Worm (Caenorhabditis elegans) whole organism, L4 larva: Measurements from ENCODE around the gene F14H3.6.
A peak's percentile ranks its signal among the peaks of the same experiment; 100 is the strongest.

Experiments used
- F10B5.3 ChIP-seq: sonication (generic microtip); optimal IDR thresholded peaks from 2 replicates; lab custom pipeline; 2016; ENCODE audit warnings: mild to moderate bottlenecking, missing genetic modification characterization, missing compliant biosample characterization
- T20F7.1 ChIP-seq: fragments of 200-800 bp; sonication (Bioruptor generic); optimal IDR thresholded peaks from 2 replicates; lab custom pipeline; 2018; ENCODE audit warnings: mild to moderate bottlenecking, missing genetic modification characterization, missing compliant biosample characterization
- aha-1 ChIP-seq: fragments of 150-350 bp; peaks from one replicate; lab custom pipeline; 2014; ENCODE audit warnings: missing biosample characterization, missing genetic modification characterization
- aly-2 ChIP-seq: sonication (generic microtip); optimal IDR thresholded peaks from 2 replicates; lab custom pipeline; 2018; ENCODE audit warnings: missing biosample characterization, missing genetic modification characterization
- arid-1 ChIP-seq: fragments of 200-800 bp; sonication (Bioruptor generic); conservative IDR thresholded peaks from 2 replicates; pipeline ENCODE4 v1.3.6; 2022; ENCODE audit warnings: missing genetic modification reagents, missing genetic modification characterization, missing compliant biosample characterization
- ceh-28 ChIP-seq: fragments of 150-350 bp; optimal IDR thresholded peaks from 2 replicates; lab custom pipeline; 2014; ENCODE audit warnings: missing biosample characterization, missing genetic modification reagents, missing genetic modification characterization
- ceh-44 ChIP-seq: fragments of 200-800 bp; sonication (Bioruptor generic); IDR thresholded peaks from 2 replicates; pipeline ENCODE4 v1.3.6; 2022; ENCODE audit warnings: missing genetic modification reagents, missing genetic modification characterization, missing compliant biosample characterization
- ces-1 ChIP-seq: fragments of 150-350 bp; sonication (generic microtip); optimal IDR thresholded peaks from 4 replicates; lab custom pipeline; 2014; ENCODE audit warnings: missing biosample characterization, missing genetic modification reagents, missing genetic modification characterization
- cey-2 ChIP-seq: sonication (generic microtip); optimal IDR thresholded peaks from 3 replicates; lab custom pipeline; 2017; ENCODE audit warnings: missing genetic modification characterization, mild to moderate bottlenecking, missing compliant biosample characterization, antibody characterized with exemption, borderline replicate concordance; ENCODE audit not compliant: insufficient read depth
- daf-16 ChIP-seq, 3 experiments: sonication (generic microtip); optimal IDR thresholded peaks; 2 replicates each; lab custom pipeline; 2016 to 2017; ENCODE audit warnings: missing genetic modification characterization in 3 of 3, missing genetic modification reagents in 3 of 3, mild to moderate bottlenecking in 2 of 3, missing compliant biosample characterization in 2 of 3, missing biosample characterization in 1 of 3, moderate library complexity in 1 of 3
- dmd-6 ChIP-seq: fragments of 200-800 bp; sonication (Bioruptor generic); IDR thresholded peaks from 2 replicates; pipeline ENCODE4 v1.3.6; 2022; ENCODE audit warnings: missing genetic modification reagents, missing genetic modification characterization, missing compliant biosample characterization
- dmd-8 ChIP-seq: fragments of 200-800 bp; sonication (Bioruptor generic); IDR thresholded peaks from 2 replicates; pipeline ENCODE4 v1.3.6; 2022; ENCODE audit warnings: missing genetic modification characterization, missing compliant biosample characterization
- dpl-1 ChIP-seq: fragments of 150-350 bp; optimal IDR thresholded peaks from 2 replicates; lab custom pipeline; 2014; ENCODE audit warnings: missing biosample characterization, missing genetic modification reagents, missing genetic modification characterization
- dve-1 ChIP-seq: sonication (generic microtip); optimal IDR thresholded peaks from 2 replicates; lab custom pipeline; 2017; ENCODE audit warnings: antibody characterized with exemption, mild to moderate bottlenecking, missing genetic modification characterization, missing compliant biosample characterization; ENCODE audit not compliant: insufficient read depth
- egl-43 ChIP-seq: fragments of 200-800 bp; sonication (Bioruptor generic); IDR thresholded peaks from 2 replicates; pipeline ENCODE4 v1.3.6; 2022; ENCODE audit warnings: missing genetic modification reagents, missing genetic modification characterization, missing compliant biosample characterization
- fos-1 ChIP-seq: fragments of 150-350 bp; optimal IDR thresholded peaks from 2 replicates; lab custom pipeline; 2014; ENCODE audit warnings: missing biosample characterization, missing genetic modification characterization
- gei-8 ChIP-seq: fragments of 200-800 bp; sonication (Bioruptor generic); optimal IDR thresholded peaks from 2 replicates; lab custom pipeline; 2018; ENCODE audit warnings: mild to moderate bottlenecking, missing genetic modification characterization, missing compliant biosample characterization
- hlh-11 ChIP-seq: fragments of 200-800 bp; sonication (Bioruptor generic); optimal IDR thresholded peaks from 2 replicates; lab custom pipeline; 2018; ENCODE audit warnings: mild to moderate bottlenecking, missing genetic modification characterization, missing compliant biosample characterization
- hlh-30 ChIP-seq: sonication (generic microtip); optimal IDR thresholded peaks from 2 replicates; lab custom pipeline; 2017; ENCODE audit warnings: antibody characterized with exemption, mild to moderate bottlenecking, missing genetic modification characterization, missing compliant biosample characterization; ENCODE audit not compliant: insufficient read depth
- hmg-1.1 ChIP-seq: fragments of 200-800 bp; sonication (Bioruptor generic); IDR thresholded peaks from 2 replicates; pipeline ENCODE4 v1.3.6; 2022; ENCODE audit warnings: missing genetic modification reagents, missing genetic modification characterization, missing compliant biosample characterization
- lin-1 ChIP-seq: fragments of 200-800 bp; sonication (Bioruptor generic); IDR thresholded peaks from 2 replicates; pipeline ENCODE4 v1.3.6; 2022; ENCODE audit warnings: missing genetic modification reagents, missing genetic modification characterization, missing compliant biosample characterization
- lin-13 ChIP-seq: fragments of 150-350 bp; optimal IDR thresholded peaks from 2 replicates; lab custom pipeline; 2014; ENCODE audit warnings: missing biosample characterization, missing genetic modification reagents, missing genetic modification characterization
- lin-38 ChIP-seq: fragments of 200-800 bp; sonication (Bioruptor generic); IDR thresholded peaks from 2 replicates; pipeline ENCODE4 v1.3.6; 2022; ENCODE audit warnings: missing genetic modification reagents, missing genetic modification characterization, missing compliant biosample characterization
- lsy-2 ChIP-seq, 2 experiments: fragments of 150-350 bp in 1 of 2; sonication (generic microtip) in 1 of 2; optimal IDR thresholded peaks; 2 replicates each; lab custom pipeline; 2014 to 2017; ENCODE audit warnings: missing biosample characterization in 2 of 2, missing genetic modification characterization in 2 of 2
- mdt-29 ChIP-seq: fragments of 200-800 bp; sonication (Bioruptor generic); IDR thresholded peaks from 2 replicates; pipeline ENCODE4 v1.3.6; 2022; ENCODE audit warnings: missing genetic modification reagents, missing genetic modification characterization, missing compliant biosample characterization
- mep-1 ChIP-seq: fragments of 150-350 bp; sonication (generic microtip); optimal IDR thresholded peaks from 3 replicates; lab custom pipeline; 2014; ENCODE audit warnings: missing biosample characterization, missing genetic modification characterization
- nhr-28 ChIP-seq: fragments of 150-350 bp; optimal IDR thresholded peaks from 2 replicates; lab custom pipeline; 2014; ENCODE audit warnings: missing biosample characterization, missing genetic modification characterization
- nhr-41 ChIP-seq: fragments of 200-800 bp; sonication (Bioruptor generic); IDR thresholded peaks from 2 replicates; pipeline ENCODE4 v1.3.6; 2022; ENCODE audit warnings: missing genetic modification reagents, missing genetic modification characterization, missing compliant biosample characterization
- nhr-42 ChIP-seq: fragments of 200-800 bp; sonication (Bioruptor generic); IDR thresholded peaks from 2 replicates; pipeline ENCODE4 v1.3.6; 2022; ENCODE audit warnings: missing genetic modification characterization, missing compliant biosample characterization
- nhr-48 ChIP-seq: sonication (generic microtip); optimal IDR thresholded peaks from 2 replicates; lab custom pipeline; 2016; ENCODE audit warnings: mild to moderate bottlenecking, missing genetic modification characterization, missing compliant biosample characterization
- nhr-76 ChIP-seq: fragments of 150-350 bp; optimal IDR thresholded peaks from 2 replicates; lab custom pipeline; 2014; ENCODE audit warnings: missing biosample characterization, missing genetic modification characterization
- pqm-1 ChIP-seq: sonication (generic microtip); optimal IDR thresholded peaks from 2 replicates; lab custom pipeline; 2017; ENCODE audit warnings: missing biosample characterization, missing genetic modification characterization
- rbr-2 ChIP-seq: sonication (generic microtip); optimal IDR thresholded peaks from 2 replicates; lab custom pipeline; 2016; ENCODE audit warnings: missing genotype, missing genetic modification characterization, missing compliant biosample characterization
- saeg-2 ChIP-seq: fragments of 200-800 bp; sonication (Bioruptor generic); IDR thresholded peaks from 2 replicates; pipeline ENCODE4 v1.3.6; 2022; ENCODE audit warnings: missing genetic modification reagents, missing genetic modification characterization, missing compliant biosample characterization
- sdz-12 ChIP-seq: fragments of 200-800 bp; sonication (Bioruptor generic); optimal IDR thresholded peaks from 2 replicates; lab custom pipeline; 2018; ENCODE audit warnings: mild to moderate bottlenecking, missing genetic modification characterization, missing compliant biosample characterization
- skn-1 ChIP-seq: fragments of 150-350 bp; optimal IDR thresholded peaks from 2 replicates; lab custom pipeline; 2014; ENCODE audit warnings: missing biosample characterization, missing genetic modification characterization
- snpc-1.2 ChIP-seq: fragments of 200-800 bp; sonication (Bioruptor generic); IDR thresholded peaks from 2 replicates; pipeline ENCODE4 v1.3.6; 2022; ENCODE audit warnings: missing genetic modification reagents, missing genetic modification characterization, missing compliant biosample characterization
- tag-97 ChIP-seq: fragments of 200-800 bp; sonication (Bioruptor generic); IDR thresholded peaks from 2 replicates; pipeline ENCODE4 v1.3.6; 2022; ENCODE audit warnings: missing genetic modification characterization, missing compliant biosample characterization
- tra-1 ChIP-seq: fragments of 200-800 bp; sonication (Bioruptor generic); IDR thresholded peaks from 2 replicates; pipeline ENCODE4 v1.3.6; 2022; ENCODE audit warnings: missing genetic modification reagents, missing genetic modification characterization, missing compliant biosample characterization
- unc-62 ChIP-seq, 3 experiments: fragments of 150-350 bp in 1 of 3; sonication (generic microtip); optimal IDR thresholded peaks in 2 of 3; peaks in 1 of 3; 1 replicate in 1 of 3; 2 replicates in 2 of 3; lab custom pipeline; 2014 to 2017; ENCODE audit warnings: missing biosample characterization in 3 of 3, missing genetic modification characterization in 3 of 3, missing genetic modification reagents in 3 of 3, missing genotype in 1 of 3
- zag-1 ChIP-seq: fragments of 150-350 bp; optimal IDR thresholded peaks from 2 replicates; lab custom pipeline; 2014; ENCODE audit warnings: missing biosample characterization, missing genetic modification characterization
- zip-2 ChIP-seq: fragments of 150-350 bp; optimal IDR thresholded peaks from 2 replicates; lab custom pipeline; 2014; ENCODE audit warnings: missing biosample characterization, missing genetic modification characterization
- ztf-11 ChIP-seq: fragments of 150-350 bp; optimal IDR thresholded peaks from 2 replicates; lab custom pipeline; 2014; ENCODE audit warnings: missing biosample characterization, missing genetic modification characterization

F14H3.6 gene

DNA sequence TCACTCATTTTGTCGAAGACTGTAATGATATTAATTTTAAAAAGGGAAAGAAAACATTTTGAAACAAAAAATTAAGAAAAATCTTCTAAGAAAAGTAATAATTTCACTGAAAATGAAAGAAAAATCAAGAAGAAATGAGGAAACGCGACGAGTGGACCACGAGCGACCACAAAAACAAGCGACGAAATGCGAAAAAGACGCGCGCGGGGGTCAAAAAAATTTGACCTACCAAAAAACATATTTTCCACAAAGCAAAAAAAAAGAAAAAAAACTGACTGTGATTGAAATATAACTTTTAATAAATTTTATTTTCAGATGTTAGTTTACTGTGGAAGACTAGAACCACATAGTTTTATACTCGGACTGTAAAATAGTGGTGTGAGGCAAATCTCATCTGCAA is at the start of gene F14H3.6:
Gene F14H3.6, minus strand, starts transcription at position 22 of the 400 bp plus-strand sequence.
- no peak for TF ChIP-seq saeg-2 (GFP tag; lab: Robert Waterston, UW)
- no peak for TF ChIP-seq lin-13 (GFP tag; lab: Kevin White, UChicago)
- no peak for TF ChIP-seq arid-1 (GFP tag; lab: Robert Waterston, UW)
- no peak for TF ChIP-seq nhr-42
- TF ChIP-seq sdz-12, result no peak
- no peak for TF ChIP-seq dmd-6
- no peak for TF ChIP-seq daf-16 (GFP tag; optimal IDR thresholded peaks at IDR 0.05; lab: Kevin White, UChicago)
- no peak for TF ChIP-seq daf-16 (tag; optimal IDR thresholded peaks at IDR 0.05; lab: Kevin White, UChicago)
- no peak for TF ChIP-seq nhr-76 (tag; lab: Kevin White, UChicago)
- TF ChIP-seq zag-1 (tag; lab: Kevin White, UChicago), result no peak
- no peak for TF ChIP-seq aly-2 (tag; lab: Kevin White, UChicago)
- TF ChIP-seq tag-97 (GFP tag; lab: Robert Waterston, UW), result no peak
- no peak for TF ChIP-seq skn-1
- TF ChIP-seq lin-38 (GFP tag; lab: Robert Waterston, UW), result no peak
- no peak for TF ChIP-seq lin-1
- no peak for TF ChIP-seq hmg-1.1 (GFP tag; lab: Robert Waterston, UW)
- no peak for TF ChIP-seq ces-1 (GFP tag; lab: Kevin White, UChicago)

DNA sequence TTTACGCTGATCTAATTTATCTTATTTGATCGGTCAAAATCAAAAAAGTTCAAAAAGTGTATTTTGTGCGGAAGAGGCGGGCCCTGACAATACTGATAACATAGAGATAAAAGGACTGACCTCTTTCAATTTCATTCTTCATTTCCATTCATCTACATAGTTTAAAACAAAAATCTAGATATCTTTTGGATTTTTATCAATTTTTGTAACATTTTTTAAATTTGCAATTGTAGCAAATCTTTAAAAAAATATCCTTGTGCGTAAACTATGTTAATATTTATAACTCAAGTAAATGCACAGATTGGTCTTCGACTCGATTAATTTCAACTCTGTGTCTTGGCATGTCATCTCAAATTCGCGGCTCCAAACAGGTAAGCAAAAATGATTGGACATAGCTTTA is 44.9 kb upstream of the F14H3.6 start, which contains the start of gene argk-1:
Gene argk-1, plus strand, starts transcription at position 301 of the 400 bp plus-strand sequence.
- TF ChIP-seq lsy-2 (tag; optimal IDR thresholded peaks at IDR 0.05; lab: Kevin White, UChicago), result no peak
- no peak for TF ChIP-seq nhr-76 (tag; lab: Kevin White, UChicago)

DNA sequence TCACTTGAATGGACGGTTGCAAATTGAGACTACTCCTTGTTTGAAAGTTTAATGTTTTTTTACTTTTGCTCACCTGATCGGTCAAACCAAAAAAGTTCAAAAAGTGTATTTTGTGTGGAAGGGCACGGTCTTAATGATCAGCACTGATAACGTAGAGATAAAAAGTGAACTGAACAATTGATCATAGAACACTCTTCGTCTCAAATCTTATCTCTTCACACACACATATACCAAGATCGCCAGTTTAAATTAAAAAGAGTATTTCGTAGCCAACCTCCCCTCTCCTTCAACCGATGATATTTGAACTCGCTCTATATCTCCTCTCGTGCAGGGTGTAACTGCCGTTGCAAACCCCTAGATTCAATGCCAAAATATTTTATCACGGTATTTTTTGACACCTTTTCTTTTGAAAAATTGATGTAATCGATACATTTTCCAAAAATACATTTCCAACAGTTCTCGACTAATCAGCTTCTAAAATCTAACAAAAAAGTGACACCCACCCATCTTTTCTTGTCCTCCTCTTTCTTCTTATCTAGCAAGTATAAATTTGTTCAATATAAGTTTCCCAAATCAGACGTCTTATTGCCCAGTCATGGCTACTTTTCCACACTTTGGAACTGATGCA is 41.5 kb upstream of the F14H3.6 start, which contains the start of gene cth-1:
Gene cth-1, plus strand, starts transcription at position 578 of the 628 bp plus-strand sequence.
- TF ChIP-seq dpl-1, result no peak
- peak in 1 of 2 experiments; percentile 27 for TF ChIP-seq unc-62 (GFP tag; optimal IDR thresholded peaks at IDR 0.05 in 1 of 2; lab: Kevin White, UChicago)
- no peak for TF ChIP-seq unc-62 (tag; optimal IDR thresholded peaks at IDR 0.05; lab: Kevin White, UChicago)
- TF ChIP-seq egl-43 (GFP tag; lab: Robert Waterston, UW), result no peak
- TF ChIP-seq dmd-6, result peak; percentile 69
- TF ChIP-seq dmd-8, result no peak
- peak; percentile 32 for TF ChIP-seq hlh-30 (tag; lab: Kevin White, UChicago)
- TF ChIP-seq daf-16 (GFP tag; optimal IDR thresholded peaks at IDR 0.05; lab: Kevin White, UChicago), result no peak
- TF ChIP-seq daf-16 (tag; optimal IDR thresholded peaks at IDR 0.05; lab: Kevin White, UChicago), result peak; percentile 50
- TF ChIP-seq zip-2 (tag; lab: Kevin White, UChicago), result no peak
- TF ChIP-seq T20F7.1 (GFP tag; lab: Kevin White, UChicago), result no peak
- no peak for TF ChIP-seq sdz-12
- no peak for TF ChIP-seq fos-1 (tag; lab: Kevin White, UChicago)
- peak; percentile 27 for TF ChIP-seq hlh-11 (tag; lab: Kevin White, UChicago)
- TF ChIP-seq ztf-11 (tag; lab: Kevin White, UChicago), result no peak
- peak; percentile 97 for TF ChIP-seq nhr-28 (tag; lab: Kevin White, UChicago)
- TF ChIP-seq pqm-1, result peak; percentile 64
- peak; percentile 74 for TF ChIP-seq nhr-48 (tag; lab: Kevin White, UChicago)
- peak; percentile 66 for TF ChIP-seq dve-1 (tag; lab: Kevin White, UChicago)
- peak; percentile 63 for TF ChIP-seq aha-1 (tag; lab: Kevin White, UChicago)
- TF ChIP-seq F10B5.3 (tag; lab: Kevin White, UChicago), result no peak
- no peak for TF ChIP-seq tra-1 (GFP tag; lab: Robert Waterston, UW)

DNA sequence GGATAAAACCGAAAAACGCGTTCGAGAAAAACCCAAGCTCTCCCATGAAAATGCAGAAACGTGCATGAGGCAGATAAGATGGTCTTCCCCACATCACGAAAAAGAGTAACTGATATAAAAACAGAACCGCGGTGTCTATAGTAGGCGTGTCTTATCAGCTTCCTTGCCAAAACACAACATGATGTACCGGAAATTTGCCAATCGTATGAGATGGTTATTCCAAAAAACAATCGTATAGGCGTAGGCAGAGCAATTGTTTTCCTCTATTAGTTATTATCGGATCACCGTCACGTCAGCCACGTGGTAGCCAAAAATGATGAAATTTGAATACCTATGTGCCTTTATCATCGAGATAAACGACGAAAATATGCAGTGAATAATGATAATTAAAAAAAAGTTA is 40.7 kb upstream of the F14H3.6 start, which contains the start of gene str-7:
Gene str-7, minus strand, starts transcription at position 101 of the 400 bp plus-strand sequence.
- no peak for TF ChIP-seq daf-16 (GFP tag; optimal IDR thresholded peaks at IDR 0.05; lab: Kevin White, UChicago)
- no peak for TF ChIP-seq daf-16 (tag; optimal IDR thresholded peaks at IDR 0.05; lab: Kevin White, UChicago)
- no peak for TF ChIP-seq nhr-28 (tag; lab: Kevin White, UChicago)
- no peak for TF ChIP-seq ceh-28 (tag; lab: Kevin White, UChicago)
- TF ChIP-seq mep-1 (tag; lab: Kevin White, UChicago), result no peak
- no peak for TF ChIP-seq ces-1 (GFP tag; lab: Kevin White, UChicago)
- TF ChIP-seq nhr-41 (GFP tag; lab: Robert Waterston, UW), result no peak
- no peak for TF ChIP-seq nhr-48 (tag; lab: Kevin White, UChicago)
- TF ChIP-seq zip-2 (tag; lab: Kevin White, UChicago), result no peak
- TF ChIP-seq gei-8 (GFP tag; lab: Kevin White, UChicago), result no peak
- no peak for TF ChIP-seq mdt-29 (GFP tag; lab: Robert Waterston, UW)
- TF ChIP-seq ceh-44 (GFP tag; lab: Robert Waterston, UW), result no peak
- TF ChIP-seq hmg-1.1 (GFP tag; lab: Robert Waterston, UW), result no peak
- no peak for TF ChIP-seq rbr-2
- TF ChIP-seq snpc-1.2, result no peak
- TF ChIP-seq cey-2, result no peak
- TF ChIP-seq, all 104 proteins: peak for 0
